Worm (Caenorhabditis elegans): ENCODE results near the gene K03B4.6.

Gene K03B4.6

DNA sequence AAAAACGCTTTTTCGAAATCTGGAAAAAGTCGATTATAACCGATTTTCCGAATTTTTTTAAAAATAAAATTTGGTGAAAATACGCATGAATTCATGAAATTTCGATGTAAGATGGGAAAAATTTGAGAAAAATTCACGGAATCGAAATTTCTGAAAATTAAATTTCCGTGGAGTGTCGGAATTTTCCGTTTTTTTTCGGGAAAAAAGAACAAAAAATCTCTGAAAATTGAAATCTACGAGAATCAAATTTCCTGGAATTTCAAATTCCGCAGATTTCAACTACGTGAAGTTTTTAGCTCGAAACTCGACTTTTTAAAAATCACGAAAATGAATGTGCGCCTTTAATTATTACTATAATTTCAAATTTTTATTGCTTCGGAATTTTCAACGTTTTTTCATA lies 49.6 kb downstream of the K03B4.6 start:
- TF ChIP-seq ham-2 (GFP tag; optimal IDR thresholded peaks at IDR 0.05) (no peak), cnd-1 (tag; optimal IDR thresholded peaks at IDR 0.05) (no peak), unc-39 (tag; optimal IDR thresholded peaks at IDR 0.05) (no peak), nhr-76 (tag; optimal IDR thresholded peaks at IDR 0.05) (no peak)
